Fruit fly (Drosophila melanogaster) whole organism, embryonic: Measurements from ENCODE around the gene mtsh.

ENCODE experiments used
- Adf1 ChIP-seq: fragments of 200-800 bp; sonication (Bioruptor generic); IDR thresholded peaks from 2 replicates; pipeline ENCODE4 v1.3.6; 2022; ENCODE audit warnings: missing biosample characterization, missing genetic modification characterization
- Atf3 ChIP-seq: fragments of 200-800 bp; sonication (Bioruptor generic); optimal IDR thresholded peaks from 3 replicates; lab custom pipeline; 2016; ENCODE audit warnings: missing biosample characterization, missing genetic modification characterization
- Awh ChIP-seq: fragments of 200-800 bp; sonication (Bioruptor generic); IDR thresholded peaks from 2 replicates; pipeline ENCODE4, ENCODE4 v1.3.6; 2022; ENCODE audit warnings: missing biosample characterization, missing genetic modification characterization
- CG10543 ChIP-seq: fragments of 200-800 bp; sonication (Bioruptor generic); optimal IDR thresholded peaks from 3 replicates; lab custom pipeline; 2017; ENCODE audit warnings: missing biosample characterization, mild to moderate bottlenecking, missing genetic modification characterization, moderate library complexity
- CG12071 ChIP-seq: fragments of 200-800 bp; sonication (Bioruptor generic); optimal IDR thresholded peaks from 3 replicates; lab custom pipeline; 2018; ENCODE audit warnings: missing biosample characterization, mild to moderate bottlenecking, missing genetic modification characterization
- CG12299 ChIP-seq: fragments of 200-800 bp; sonication (Bioruptor generic); optimal IDR thresholded peaks from 2 replicates; lab custom pipeline; 2018; ENCODE audit warnings: missing biosample characterization, mild to moderate bottlenecking, missing genetic modification characterization
- CG12391 ChIP-seq: fragments of 200-800 bp; sonication (Bioruptor generic); optimal IDR thresholded peaks from 3 replicates; lab custom pipeline; 2018; ENCODE audit warnings: missing biosample characterization, mild to moderate bottlenecking, missing genetic modification characterization, moderate library complexity
- CG15696 ChIP-seq: fragments of 200-800 bp; sonication (Bioruptor generic); optimal IDR thresholded peaks from 2 replicates; lab custom pipeline; 2019; ENCODE audit warnings: missing biosample characterization, mild to moderate bottlenecking, missing genetic modification characterization, moderate library complexity
- CG17912 ChIP-seq: fragments of 200-800 bp; sonication (Bioruptor generic); optimal IDR thresholded peaks from 2 replicates; lab custom pipeline; 2018; ENCODE audit warnings: missing biosample characterization, mild to moderate bottlenecking, missing genetic modification characterization
- CG1832 ChIP-seq: fragments of 200-800 bp; sonication (Bioruptor generic); optimal IDR thresholded peaks from 2 replicates; lab custom pipeline; 2017; ENCODE audit warnings: missing biosample characterization, mild to moderate bottlenecking, missing genetic modification characterization, inconsistent platforms
- CG3065 ChIP-seq: fragments of 200-800 bp; sonication (Bioruptor generic); optimal IDR thresholded peaks from 2 replicates; lab custom pipeline; 2016; ENCODE audit warnings: missing biosample characterization, missing genetic modification characterization
- CG32532 ChIP-seq: fragments of 200-800 bp; sonication (Bioruptor generic); IDR thresholded peaks from 2 replicates; pipeline ENCODE4 v1.3.6; 2022; ENCODE audit warnings: missing biosample characterization, missing genetic modification characterization
- CG3847 ChIP-seq: fragments of 200-800 bp; sonication (Bioruptor generic); IDR thresholded peaks from 2 replicates; pipeline ENCODE4 v1.3.6; 2022; ENCODE audit warnings: missing biosample characterization, missing genetic modification characterization
- CG6272 ChIP-seq: fragments of 200-800 bp; sonication (Bioruptor generic); IDR thresholded peaks from 2 replicates; pipeline ENCODE4 v1.3.6; 2022; ENCODE audit warnings: missing biosample characterization, missing genetic modification characterization
- CG6689 ChIP-seq: fragments of 200-800 bp; sonication (Bioruptor generic); IDR thresholded peaks from 2 replicates; pipeline ENCODE4 v1.3.6; 2022; ENCODE audit warnings: missing biosample characterization, missing genetic modification characterization
- CG7372 ChIP-seq: fragments of 200-800 bp; sonication (Bioruptor generic); IDR thresholded peaks from 2 replicates; pipeline ENCODE4 v1.3.6; 2022; ENCODE audit warnings: missing biosample characterization, missing genetic modification characterization
- CG9215 ChIP-seq: fragments of 200-800 bp; sonication (Bioruptor generic); IDR thresholded peaks from 2 replicates; pipeline ENCODE4 v1.3.6; 2022; ENCODE audit warnings: missing biosample characterization, missing genetic modification characterization
- Dip3 ChIP-seq: fragments of 200-800 bp; sonication (Bioruptor generic); optimal IDR thresholded peaks from 3 replicates; lab custom pipeline; 2016; ENCODE audit warnings: missing biosample characterization, missing genetic modification characterization
- Doc2 ChIP-seq: fragments of 200-800 bp; sonication (Bioruptor generic); IDR thresholded peaks from 2 replicates; pipeline ENCODE4 v1.3.6; 2022; ENCODE audit warnings: missing biosample characterization, missing genetic modification characterization
- Doc3 ChIP-seq: fragments of 200-800 bp; sonication (Bioruptor generic); IDR thresholded peaks from 3 replicates; pipeline ENCODE4 v1.3.6; 2022; ENCODE audit warnings: missing biosample characterization, missing genetic modification characterization; ENCODE audit not compliant: partially characterized antibody
- Hmr ChIP-seq: fragments of 200-800 bp; sonication (Bioruptor generic); optimal IDR thresholded peaks from 3 replicates; lab custom pipeline; 2017; ENCODE audit warnings: mild to moderate bottlenecking, missing biosample characterization, missing genetic modification reagents, missing genetic modification characterization
- Jarid2 ChIP-seq: fragments of 200-800 bp; sonication (Bioruptor generic); optimal IDR thresholded peaks from 3 replicates; lab custom pipeline; 2017; ENCODE audit warnings: mild to moderate bottlenecking, missing biosample characterization, missing genetic modification reagents, missing genetic modification characterization
- Myb ChIP-seq: fragments of 200-800 bp; sonication (Bioruptor generic); optimal IDR thresholded peaks from 2 replicates; lab custom pipeline; 2016; ENCODE audit warnings: missing biosample characterization, missing genetic modification characterization
- Sin3A ChIP-seq: fragments of >200 bp; optimal IDR thresholded peaks from 2 replicates; lab custom pipeline; 2018
- Sry-β ChIP-seq: fragments of 200-800 bp; sonication (Bioruptor generic); optimal IDR thresholded peaks from 2 replicates; lab custom pipeline; 2018; ENCODE audit warnings: missing biosample characterization, mild to moderate bottlenecking, missing genetic modification characterization, moderate library complexity
- TFAM ChIP-seq: fragments of 200-800 bp; sonication (Bioruptor generic); optimal IDR thresholded peaks from 2 replicates; lab custom pipeline; 2017; ENCODE audit warnings: missing biosample characterization, missing genetic modification characterization, inconsistent platforms
- Tbp ChIP-seq: fragments of >200 bp; optimal IDR thresholded peaks from 2 replicates; lab custom pipeline; 2018; ENCODE audit warnings: missing biosample characterization, missing genetic modification characterization
- abd-A ChIP-seq: fragments of 200-800 bp; sonication (Bioruptor generic); optimal IDR thresholded peaks from 3 replicates; lab custom pipeline; 2019; ENCODE audit warnings: missing biosample characterization, mild to moderate bottlenecking, missing genetic modification characterization, moderate library complexity
- bcd ChIP-seq: fragments of 200-800 bp; sonication (Bioruptor generic); optimal IDR thresholded peaks from 2 replicates; lab custom pipeline; 2017; ENCODE audit warnings: missing biosample characterization, mild to moderate bottlenecking, missing genetic modification characterization
- bigmax ChIP-seq: fragments of 200-800 bp; sonication (Bioruptor generic); optimal IDR thresholded peaks from 2 replicates; lab custom pipeline; 2018; ENCODE audit warnings: missing biosample characterization, mild to moderate bottlenecking, missing genetic modification characterization
- bowl ChIP-seq: fragments of 200-800 bp; sonication (Bioruptor generic); IDR thresholded peaks from 2 replicates; pipeline ENCODE4 v1.3.6; 2022; ENCODE audit warnings: missing biosample characterization, missing genetic modification characterization
- danr ChIP-seq: fragments of 200-800 bp; sonication (Bioruptor generic); IDR thresholded peaks from 2 replicates; pipeline ENCODE4 v1.3.6; 2022; ENCODE audit warnings: missing biosample characterization, missing genetic modification characterization
- fd96Cb ChIP-seq: fragments of 200-800 bp; sonication (Bioruptor generic); optimal IDR thresholded peaks from 2 replicates; lab custom pipeline; 2018; ENCODE audit warnings: missing biosample characterization, mild to moderate bottlenecking, missing genetic modification characterization, moderate library complexity
- gcm ChIP-seq: fragments of 200-800 bp; sonication (Bioruptor generic); optimal IDR thresholded peaks from 2 replicates; lab custom pipeline; 2019; ENCODE audit warnings: missing biosample characterization, mild to moderate bottlenecking, missing genetic modification characterization, moderate library complexity
- gsb ChIP-seq: fragments of 200-800 bp; sonication (Bioruptor generic); IDR thresholded peaks from 2 replicates; pipeline ENCODE4 v1.3.6; 2022; ENCODE audit warnings: missing biosample characterization, missing genetic modification characterization
- ind ChIP-seq: fragments of 200-800 bp; sonication (Bioruptor generic); optimal IDR thresholded peaks from 3 replicates; lab custom pipeline; 2016; ENCODE audit warnings: missing biosample characterization, missing genetic modification characterization
- jing ChIP-seq: fragments of 200-800 bp; sonication (Bioruptor generic); optimal IDR thresholded peaks from 2 replicates; lab custom pipeline; 2018; ENCODE audit warnings: missing biosample characterization, mild to moderate bottlenecking, missing genetic modification characterization
- lov ChIP-seq, 2 experiments: fragments of 200-800 bp in 1 of 2; fragments of >200 bp in 1 of 2; sonication (Bioruptor generic) in 1 of 2; IDR thresholded peaks in 1 of 2; optimal IDR thresholded peaks in 1 of 2; 2 replicates in 1 of 2; 3 replicates in 1 of 2; pipeline versions ENCODE4 v1.3.6 to Lab custom; 2017 to 2022; ENCODE audit warnings: missing biosample characterization in 1 of 2, missing genetic modification characterization in 1 of 2
- otp ChIP-seq: fragments of 200-800 bp; sonication (Bioruptor generic); IDR thresholded peaks from 3 replicates; pipeline ENCODE4, ENCODE4 v1.3.6; 2022; ENCODE audit warnings: missing biosample characterization, missing genetic modification characterization
- pan ChIP-seq, 4 experiments: fragments of >200 bp in 3 of 4; fragments of 200-800 bp in 1 of 4; sonication (Bioruptor generic) in 1 of 4; optimal IDR thresholded peaks in 3 of 4; IDR thresholded peaks in 1 of 4; 2 replicates each; pipeline versions ENCODE4 v1.3.6 to Lab custom; 2017 to 2022; ENCODE audit warnings: missing biosample characterization in 2 of 4, missing genetic modification characterization in 2 of 4, mixed read lengths in 1 of 4
- schlank ChIP-seq: fragments of 200-800 bp; sonication (Bioruptor generic); optimal IDR thresholded peaks from 2 replicates; lab custom pipeline; 2018; ENCODE audit warnings: missing biosample characterization, mild to moderate bottlenecking, missing genetic modification characterization
- shn ChIP-seq: fragments of 200-800 bp; sonication (Bioruptor generic); optimal IDR thresholded peaks from 3 replicates; lab custom pipeline; 2016; ENCODE audit warnings: missing biosample characterization, missing genetic modification characterization
- tll ChIP-seq, 2 experiments: fragments of 200-800 bp in 1 of 2; fragments of >200 bp in 1 of 2; sonication (Bioruptor generic) in 1 of 2; optimal IDR thresholded peaks; 2 replicates each; lab custom pipeline; 2017 to 2019; ENCODE audit warnings: missing biosample characterization in 2 of 2, missing genetic modification characterization in 2 of 2, mild to moderate bottlenecking in 1 of 2, moderate library complexity in 1 of 2
- trh ChIP-seq: fragments of 200-800 bp; sonication (Bioruptor generic); optimal IDR thresholded peaks from 2 replicates; lab custom pipeline; 2016; ENCODE audit warnings: missing biosample characterization, missing genetic modification characterization
- unc-4 ChIP-seq: fragments of 200-800 bp; sonication (Bioruptor generic); IDR thresholded peaks from 2 replicates; pipeline ENCODE4 v1.3.6; 2022; ENCODE audit warnings: missing biosample characterization, missing genetic modification characterization; ENCODE audit not compliant: partially characterized antibody
- usp ChIP-seq: fragments of >200 bp; optimal IDR thresholded peaks from 2 replicates; lab custom pipeline; 2017; ENCODE audit warnings: missing biosample characterization, missing genetic modification characterization
- vnd ChIP-seq: fragments of 200-800 bp; sonication (Bioruptor generic); IDR thresholded peaks from 3 replicates; pipeline ENCODE4 v1.3.6; 2022; ENCODE audit warnings: missing biosample characterization, missing genetic modification characterization; ENCODE audit not compliant: partially characterized antibody
- zfh1 ChIP-seq: fragments of 200-800 bp; sonication (Bioruptor generic); IDR thresholded peaks from 3 replicates; pipeline ENCODE4 v1.3.6; 2022; ENCODE audit warnings: missing biosample characterization, missing genetic modification characterization

Gene mtsh

dm6 chr2L:8362273-8362954 lies 42.7 kb upstream of the mtsh start, which contains the start of gene CG7627 (continued):
- TF ChIP-seq Jarid2 (GFP tag; lab: Kevin White, UChicago) (peak; percentile 65), unc-4 (GFP tag; lab: Robert Waterston, UW) (no peak), CG7372 (peak; percentile 75), schlank (tag; lab: Kevin White, UChicago) (peak; percentile 64), fd96Cb (tag; lab: Kevin White, UChicago) (peak; percentile 68), Atf3 (GFP tag; lab: Kevin White, UChicago) (peak; percentile 44), gsb (GFP tag; lab: Robert Waterston, UW) (peak; percentile 43; the same call in 1 of the 2 replicates), Adf1 (GFP tag; lab: Robert Waterston, UW) (peak; percentile 68), CG3847 (peak; percentile 74), Sin3A (lab: Kevin White, UChicago) (no peak), Sry-β (GFP tag; lab: Kevin White, UChicago) (no peak), shn (GFP tag; lab: Kevin White, UChicago) (peak; percentile 79), Myb (peak; percentile 65), Awh (peak; percentile 67; the same call in 1 of the 2 replicates), CG1832 (GFP tag; lab: Kevin White, UChicago) (no peak), Doc3 (GFP tag; lab: Robert Waterston, UW) (no peak), bowl (GFP tag; lab: Robert Waterston, UW) (no peak), Hmr (GFP tag; lab: Kevin White, UChicago) (peak; percentile 84), CG9215 (GFP tag; lab: Robert Waterston, UW) (peak; percentile 69), Doc2 (GFP tag; lab: Robert Waterston, UW) (peak; percentile 21; the same call in 1 of the 2 replicates), danr (0 out of 2 replicates have a peak, but pooled peaks have one; percentile 40), CG3065 (no peak), CG32532 (GFP tag; lab: Robert Waterston, UW) (peak; percentile 88), CG6272 (peak; percentile 58), vnd (no peak), CG10543 (GFP tag; lab: Kevin White, UChicago) (peak; percentile 87), CG17912 (GFP tag; lab: Kevin White, UChicago) (peak; percentile 24), lov (optimal IDR thresholded peaks at IDR 0.05; lab: Kevin White, UChicago) (no peak), lov (GFP tag; IDR thresholded peaks at IDR 0.05; lab: Robert Waterston, UW) (peak; percentile 68; the same call in 2 of the 3 replicates), CG15696 (tag; lab: Kevin White, UChicago) (peak; percentile 65), tll (GFP tag; optimal IDR thresholded peaks at IDR 0.05; lab: Kevin White, UChicago) (no peak), pan (optimal IDR thresholded peaks at IDR 0.05; lab: Kevin White, UChicago) (no peak), pan (GFP tag; optimal IDR thresholded peaks at IDR 0.05 in 1 of 2, IDR thresholded peaks at IDR 0.05 in 1 of 2) (peak in 1 of 2 experiments; percentile 83), ind (GFP tag; lab: Kevin White, UChicago) (peak; percentile 78), zfh1 (GFP tag; lab: Robert Waterston, UW) (peak; percentile 82), bcd (GFP tag; lab: Kevin White, UChicago) (peak; percentile 72), otp (GFP tag; lab: Robert Waterston, UW) (0 out of 3 replicates have a peak, but pooled peaks have one; percentile 59), TFAM (GFP tag; lab: Kevin White, UChicago) (no peak), usp (no peak), CG6689 (GFP tag; lab: Robert Waterston, UW) (peak; percentile 75), CG12071 (GFP tag; lab: Kevin White, UChicago) (peak; percentile 32), abd-A (peak; percentile 2), trh (peak; percentile 34), gcm (GFP tag; lab: Kevin White, UChicago) (peak; percentile 48), Dip3 (GFP tag; lab: Kevin White, UChicago) (peak; percentile 73), CG12299 (tag; lab: Kevin White, UChicago) (peak; percentile 71), bigmax (GFP tag; lab: Kevin White, UChicago) (no peak), jing (peak; percentile 13), CG12391 (tag; lab: Kevin White, UChicago) (peak; percentile 77), Tbp (GFP tag; lab: Kevin White, UChicago) (no peak)
